Worm (Caenorhabditis elegans): ENCODE measurements around the gene C17F4.7.
"Not testable (repeated sequence)": the region's sequence is repeated elsewhere in the genome, so short reads cannot be mapped to it uniquely, and the experiment has no call there.

Gene C17F4.7

DNA sequence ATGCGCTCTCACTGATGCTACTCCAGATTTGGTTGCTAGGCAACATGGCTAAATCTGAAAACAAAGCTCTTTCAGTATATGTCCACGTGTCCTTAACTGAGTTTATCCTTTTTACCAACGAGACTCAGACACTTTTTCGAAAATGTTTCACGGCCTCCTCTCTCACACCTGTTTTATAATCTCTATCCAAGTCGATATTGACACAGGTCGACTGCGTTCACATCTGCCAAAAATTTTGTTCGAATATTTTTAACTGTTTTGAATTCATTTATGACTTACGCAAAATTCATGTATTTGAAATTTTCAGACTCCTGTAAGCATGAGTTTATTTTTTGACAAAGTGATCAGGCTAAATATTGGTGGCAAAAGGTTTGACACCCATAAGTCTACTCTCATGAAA, 30.1 kb downstream of the C17F4.7 start, which contains the start of gene ZC239.3:
Gene ZC239.3 (plus strand): TSS at position 301 of the 400 bp plus-strand sequence.
- not testable (repeated sequence) for TF ChIP-seq hsf-1 (GFP tag; IDR thresholded peaks at IDR 0.05); egl-44 (GFP tag; IDR thresholded peaks at IDR 0.05); Y53G8AR.9 (GFP tag; conservative IDR thresholded peaks at IDR 0.05)

DNA sequence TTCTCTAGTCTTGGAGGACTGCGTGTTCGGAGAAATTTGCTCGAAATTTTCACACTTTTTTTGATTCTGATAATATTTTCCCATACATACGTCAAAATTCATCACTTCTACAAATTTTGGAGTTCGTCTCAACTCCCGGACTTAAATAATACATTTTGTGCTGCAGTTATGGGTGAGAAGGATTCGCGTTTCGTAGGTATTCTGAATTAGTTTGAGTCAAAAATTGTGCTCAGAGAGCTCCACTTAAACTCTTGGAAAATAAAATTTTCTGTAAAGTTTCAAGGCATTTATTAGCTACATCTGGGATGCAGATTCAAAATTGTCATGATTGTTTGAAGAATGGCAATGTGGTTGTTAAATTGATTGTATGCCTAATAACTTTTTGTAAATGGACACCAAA, 31.9 kb downstream of the C17F4.7 start, which contains the start of gene ZC239.4:
Gene ZC239.4 (plus strand): TSS at position 301 of the 400 bp plus-strand sequence.
- TF ChIP-seq attf-6 (GFP tag; IDR thresholded peaks at IDR 0.05) (no peak), snpc-4 (GFP tag; optimal IDR thresholded peaks at IDR 0.05) (no peak), snpc-4 (tag; optimal IDR thresholded peaks at IDR 0.05) (no peak)

DNA sequence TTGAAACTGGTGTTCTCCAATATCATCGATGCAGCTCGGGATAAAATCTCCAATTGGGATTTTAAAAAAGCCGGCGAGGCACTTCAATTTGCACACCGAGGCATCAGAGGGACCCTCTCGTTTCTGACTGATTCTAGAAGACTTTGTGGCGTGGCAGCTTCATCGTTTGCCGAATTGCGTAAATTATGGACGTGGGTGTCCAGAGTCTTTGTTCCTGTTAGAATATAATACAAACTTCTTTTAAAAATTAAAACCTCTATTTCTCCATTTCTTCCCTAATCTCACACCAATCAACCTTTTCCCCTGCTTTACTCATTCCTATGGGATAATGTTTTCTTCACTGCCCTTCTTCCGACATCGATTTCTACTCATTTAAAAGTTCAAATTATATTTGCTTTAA, 35.5 kb downstream of the C17F4.7 start, which contains the start of gene ZC239.5:
Gene ZC239.5 (plus strand): TSS at position 301 of the 400 bp plus-strand sequence.
- TF ChIP-seq ztf-22 (GFP tag; optimal IDR thresholded peaks at IDR 0.05) = no peak
- TF ChIP-seq pbrm-1 (GFP tag; IDR thresholded peaks at IDR 0.05) = no peak
- no peak for TF ChIP-seq ceh-100 (GFP tag; IDR thresholded peaks at IDR 0.05)
- no peak for TF ChIP-seq T26A5.8 (tag; optimal IDR thresholded peaks at IDR 0.05)
- no peak for TF ChIP-seq lin-26 (GFP tag; IDR thresholded peaks at IDR 0.05)
- TF ChIP-seq xnd-1 (tag; optimal IDR thresholded peaks at IDR 0.05) = no peak
- no peak for TF ChIP-seq chd-7 (tag; optimal IDR thresholded peaks at IDR 0.05)
- no peak for TF ChIP-seq F22D6.2 (tag; optimal IDR thresholded peaks at IDR 0.05)
- no peak for TF ChIP-seq mel-28 (tag; optimal IDR thresholded peaks at IDR 0.05; ENCODE audit: borderline replicate concordance)
- TF ChIP-seq B0336.3 (GFP tag; IDR thresholded peaks at IDR 0.05) = no peak
- no peak for TF ChIP-seq zfh-2 (GFP tag; conservative IDR thresholded peaks at IDR 0.05)
- TF ChIP-seq hsf-1 (GFP tag; IDR thresholded peaks at IDR 0.05) = no peak
- no peak for TF ChIP-seq C17E4.6 (GFP tag; IDR thresholded peaks at IDR 0.05)

DNA sequence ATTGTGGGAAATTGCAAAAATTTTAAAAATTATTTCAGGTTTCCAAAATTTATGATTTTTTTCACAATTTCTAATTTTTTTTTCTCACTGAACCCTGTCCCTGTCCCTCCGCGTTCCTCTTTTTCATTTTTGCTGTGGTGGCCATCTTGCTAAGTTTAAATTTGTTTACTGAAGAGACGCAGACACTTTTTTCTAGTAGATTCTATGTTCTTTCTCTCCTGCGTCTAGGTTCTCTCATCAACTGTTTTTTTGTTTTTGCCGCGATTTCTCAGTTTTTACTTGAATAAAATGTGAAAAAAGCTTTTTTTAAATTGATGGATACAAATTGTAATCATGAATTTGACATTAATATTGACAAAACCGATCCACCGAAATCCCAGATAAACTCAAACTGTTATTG, 36.6 kb downstream of the C17F4.7 start, which contains the start of gene ZC239.6:
Gene ZC239.6 (plus strand): TSS at position 381 of the 400 bp plus-strand sequence.
- TF ChIP-seq athp-1 (tag; optimal IDR thresholded peaks at IDR 0.05) = no peak
- TF ChIP-seq hsf-1 (GFP tag; IDR thresholded peaks at IDR 0.05) = peak; percentile 53; the same call in 1 of the 2 replicates
- TF ChIP-seq hmg-1.2 (GFP tag; IDR thresholded peaks at IDR 0.05) = peak; percentile 46; the same call in 1 of the 2 replicates

DNA sequence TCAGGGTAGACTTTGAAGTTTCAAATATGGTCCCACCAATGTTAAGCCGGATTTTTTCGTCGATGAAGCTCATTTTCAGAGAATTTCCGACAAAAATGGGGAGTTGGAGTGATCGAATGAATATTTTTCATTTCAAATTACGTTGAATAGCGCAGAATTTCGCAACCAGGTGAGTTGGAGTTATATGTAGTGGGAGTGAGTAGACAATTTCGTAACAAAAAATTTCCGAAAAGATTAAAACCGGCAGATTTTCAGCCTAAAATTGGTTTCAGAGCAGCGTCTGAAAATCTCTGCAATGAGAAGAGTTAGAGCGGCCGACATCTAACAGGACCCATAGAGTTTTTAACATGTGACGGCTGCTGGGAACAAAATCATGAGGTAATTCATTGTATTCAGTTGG, 37.1 kb downstream of the C17F4.7 start, which contains the start of gene sdz-35:
Gene sdz-35 (minus strand): TSS at position 101 of the 400 bp plus-strand sequence.
- no peak for TF ChIP-seq nfya-1 (tag; optimal IDR thresholded peaks at IDR 0.05; ENCODE audit: borderline replicate concordance, insufficient read depth)
- no peak for TF ChIP-seq lin-35 (GFP tag; optimal IDR thresholded peaks at IDR 0.05)
- TF ChIP-seq tbx-9 (tag; optimal IDR thresholded peaks at IDR 0.05; ENCODE audit: borderline replicate concordance) = no peak
- TF ChIP-seq ceh-91 (GFP tag; IDR thresholded peaks at IDR 0.05) = no peak

DNA sequence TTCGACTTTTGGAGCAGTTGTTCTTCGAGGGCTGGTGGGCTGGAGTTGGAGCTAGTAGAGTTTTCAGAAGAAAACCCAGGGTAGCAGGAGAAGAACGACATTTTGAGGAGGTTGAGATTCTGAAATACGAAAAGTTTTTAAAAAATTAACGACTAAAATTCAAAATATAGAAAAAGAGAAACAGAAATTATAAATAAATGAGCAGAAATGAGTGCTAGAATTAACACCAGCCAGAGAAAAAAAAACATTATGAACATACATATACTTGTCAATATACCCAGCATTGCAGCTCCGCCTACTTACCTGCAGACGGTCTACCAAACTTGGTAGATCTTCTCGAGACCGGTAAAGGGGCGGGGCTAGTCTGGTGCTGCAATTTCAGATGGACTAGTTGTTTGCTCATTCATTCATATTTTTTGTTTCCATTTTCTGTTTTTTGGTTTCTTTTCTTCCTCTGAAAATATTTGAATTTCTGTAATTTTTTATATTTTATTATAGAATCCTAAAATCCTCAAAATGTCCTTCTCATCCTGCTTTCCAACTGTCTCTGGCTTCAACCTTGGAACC, 39.3 kb downstream of the C17F4.7 start, which contains the start of the genes ZC239.20 and ZC239.21:
Gene ZC239.20 (minus strand): TSS at position 101 of the 567 bp plus-strand sequence.
Gene ZC239.21 (plus strand): TSS at position 517 of the 567 bp plus-strand sequence.
- no peak for TF ChIP-seq F37B4.10 (GFP tag; IDR thresholded peaks at IDR 0.05)
- TF ChIP-seq rcor-1 (GFP tag; IDR thresholded peaks at IDR 0.05) = no peak
- no peak for TF ChIP-seq B0035.1 (tag; optimal IDR thresholded peaks at IDR 0.05)
- no peak for TF ChIP-seq lin-26 (GFP tag; IDR thresholded peaks at IDR 0.05)
- TF ChIP-seq F55B11.4 (tag; optimal IDR thresholded peaks at IDR 0.05; ENCODE audit: borderline replicate concordance, insufficient read depth) = no peak
- no peak for TF ChIP-seq somi-1 (GFP tag; optimal IDR thresholded peaks at IDR 0.05)
- TF ChIP-seq F23B12.7 (tag; optimal IDR thresholded peaks at IDR 0.05; ENCODE audit: insufficient read depth) = no peak
- no peak for TF ChIP-seq rpc-1 (optimal IDR thresholded peaks at IDR 0.05)
- TF ChIP-seq rpc-1 (tag; optimal IDR thresholded peaks at IDR 0.05) = no peak
- TF ChIP-seq hlh-26 (GFP tag; conservative IDR thresholded peaks at IDR 0.05) = no peak
- TF ChIP-seq zfh-2 (GFP tag; conservative IDR thresholded peaks at IDR 0.05) = no peak
- TF ChIP-seq K12H6.12 (tag; optimal IDR thresholded peaks at IDR 0.05) = no peak
- TF ChIP-seq B0336.3 (GFP tag; IDR thresholded peaks at IDR 0.05) = no peak
- no peak for TF ChIP-seq ztf-28 (GFP tag; IDR thresholded peaks at IDR 0.05)
- no peak for TF ChIP-seq akir-1 (GFP tag; optimal IDR thresholded peaks at IDR 0.05)
- TF ChIP-seq hmg-1.2 (GFP tag; IDR thresholded peaks at IDR 0.05) = no peak
